Worm (Caenorhabditis elegans) whole organism, early embryonic: ENCODE results near the gene F44F4.9.

Source experiments
- B0310.2 ChIP-seq: sonication (generic microtip); optimal IDR thresholded peaks from 2 replicates; lab custom pipeline; 2016; ENCODE audit warnings: mild to moderate bottlenecking, missing genetic modification characterization, missing compliant biosample characterization
- ama-1 ChIP-seq: fragments of 150-350 bp; optimal IDR thresholded peaks from 2 replicates; lab custom pipeline; 2014
- flt-1 ChIP-seq: fragments of 200-800 bp; sonication (Bioruptor generic); IDR thresholded peaks from 2 replicates; pipeline ENCODE4 v1.3.6; 2022; ENCODE audit warnings: missing genetic modification characterization, missing compliant biosample characterization
- hmbx-1 ChIP-seq: sonication (generic microtip); optimal IDR thresholded peaks from 2 replicates; lab custom pipeline; 2016; ENCODE audit warnings: mild to moderate bottlenecking, missing genetic modification characterization, missing compliant biosample characterization
- pes-1 ChIP-seq: fragments of 200-800 bp; sonication (Bioruptor generic); IDR thresholded peaks from 2 replicates; pipeline ENCODE4 v1.3.6; 2022; ENCODE audit warnings: missing genetic modification reagents, missing genetic modification characterization, missing compliant biosample characterization
- scrt-1 ChIP-seq: fragments of 200-800 bp; sonication (Bioruptor generic); IDR thresholded peaks from 2 replicates; pipeline ENCODE4 v1.3.6; 2022; ENCODE audit warnings: missing genetic modification characterization, missing compliant biosample characterization
- tbx-11 ChIP-seq: fragments of 200-800 bp; sonication (Bioruptor generic); IDR thresholded peaks from 2 replicates; pipeline ENCODE4 v1.3.6; 2022; ENCODE audit warnings: missing genetic modification characterization, missing compliant biosample characterization

DNA sequence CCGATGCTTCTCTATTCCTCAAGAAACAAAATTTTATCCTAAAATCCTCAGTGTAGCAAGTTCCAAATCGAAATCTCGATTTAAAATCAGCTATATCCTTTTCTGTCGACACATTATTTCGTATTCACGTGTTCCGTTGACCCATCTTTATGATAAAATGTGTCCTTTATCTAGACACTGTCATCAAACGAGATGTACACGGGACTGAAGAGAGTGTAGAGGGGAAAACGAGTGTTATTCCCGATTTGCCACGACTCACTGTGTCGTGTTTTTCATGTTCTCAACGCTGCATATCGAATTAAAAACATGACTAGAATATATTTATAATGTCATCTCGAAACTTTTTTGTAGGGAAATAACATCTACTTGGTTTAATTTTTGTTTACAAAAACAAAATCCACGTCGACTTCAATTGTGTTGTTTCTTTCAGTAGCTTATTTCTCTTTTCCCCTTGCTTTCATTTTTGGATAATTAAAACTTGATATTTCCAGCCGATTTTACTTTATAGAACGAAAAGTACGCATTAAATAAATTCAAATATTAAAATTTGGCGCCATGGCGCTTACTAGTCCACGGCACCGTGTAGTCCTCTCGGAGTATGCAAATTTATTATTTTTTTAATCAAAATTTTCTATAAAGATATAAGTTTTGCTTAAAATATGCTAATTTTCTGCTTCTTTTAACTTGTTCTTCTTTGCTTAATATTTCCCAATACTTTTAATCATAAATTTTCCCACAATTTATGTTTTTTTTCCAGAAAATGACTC is 10.4 kb upstream of the F44F4.9 start, which contains the start of gene metr-1:
- TF ChIP-seq B0310.2 (no peak), hmbx-1 (tag; lab: Kevin White, UChicago) (no peak), ama-1 (lab: Kevin White, UChicago) (no peak), pes-1 (no peak), flt-1 (no peak), scrt-1 (no peak), tbx-11 (GFP tag; lab: Robert Waterston, UW) (no peak)
